Worm (Caenorhabditis elegans) whole organism, young adult: Measurements from ENCODE around the gene C54D1.7.

ENCODE experiments used
- F33H1.4 ChIP-seq: fragments of 200-800 bp; sonication (Bioruptor generic); IDR thresholded peaks from 2 replicates; pipeline ENCODE4 v1.3.6; 2022; ENCODE audit warnings: missing genetic modification reagents, missing genetic modification characterization, missing compliant biosample characterization
- K12H6.12 ChIP-seq: fragments of 200-800 bp; sonication (Bioruptor generic); optimal IDR thresholded peaks from 2 replicates; lab custom pipeline; 2018; ENCODE audit warnings: mild to moderate bottlenecking, missing genetic modification characterization, missing compliant biosample characterization
- Y67H2A.10 ChIP-seq: fragments of 200-800 bp; sonication (Bioruptor generic); conservative IDR thresholded peaks from 2 replicates; pipeline ENCODE4 v1.3.6; 2022; ENCODE audit warnings: missing genetic modification reagents, missing genetic modification characterization, missing compliant biosample characterization
- ceh-79 ChIP-seq: sonication (generic microtip); optimal IDR thresholded peaks from 2 replicates; lab custom pipeline; 2017; ENCODE audit warnings: mild to moderate bottlenecking, missing genetic modification characterization, missing compliant biosample characterization
- dpl-1 ChIP-seq: fragments of 150-350 bp; optimal IDR thresholded peaks from 2 replicates; lab custom pipeline; 2014; ENCODE audit warnings: missing biosample characterization, missing genetic modification reagents, missing genetic modification characterization
- gei-17 ChIP-seq: fragments of 200-800 bp; sonication (Bioruptor generic); optimal IDR thresholded peaks from 2 replicates; lab custom pipeline; 2018; ENCODE audit warnings: mild to moderate bottlenecking, missing genetic modification characterization, missing compliant biosample characterization
- hrde-1 ChIP-seq: sonication (generic microtip); optimal IDR thresholded peaks from 2 replicates; lab custom pipeline; 2016; ENCODE audit warnings: missing genetic modification characterization, mild to moderate bottlenecking, missing compliant biosample characterization, moderate library complexity, missing genotype, missing genetic modification reagents, borderline replicate concordance
- mcd-1 ChIP-seq: fragments of 200-800 bp; sonication (Bioruptor generic); IDR thresholded peaks from 2 replicates; pipeline ENCODE4 v1.3.6; 2022; ENCODE audit warnings: missing genetic modification reagents, missing genetic modification characterization, missing compliant biosample characterization
- nhr-80 ChIP-seq: sonication (generic microtip); optimal IDR thresholded peaks from 2 replicates; lab custom pipeline; 2016; ENCODE audit warnings: missing genetic modification characterization, missing compliant biosample characterization
- rec-8 ChIP-seq, 2 experiments: sonication (generic microtip); optimal IDR thresholded peaks; 2 replicates each; lab custom pipeline; 2016; ENCODE audit warnings: mild to moderate bottlenecking in 2 of 2, missing genetic modification characterization in 2 of 2, missing genetic modification reagents in 2 of 2, missing genotype in 2 of 2, missing biosample characterization in 1 of 2, missing compliant biosample characterization in 1 of 2, moderate library complexity in 1 of 2
- snpc-4 ChIP-seq, 5 experiments: fragments of 150-350 bp in 1 of 5; sonication (generic microtip) in 4 of 5; optimal IDR thresholded peaks; 2 replicates each; lab custom pipeline; 2014 to 2018; ENCODE audit warnings: missing genetic modification characterization in 5 of 5, missing biosample characterization in 3 of 5, antibody characterized with exemption in 2 of 5, mild to moderate bottlenecking in 2 of 5, missing compliant biosample characterization in 2 of 5, missing genotype in 2 of 5, moderate library complexity in 2 of 5, missing genetic modification reagents in 1 of 5
- tbx-9 ChIP-seq: sonication (generic microtip); optimal IDR thresholded peaks from 2 replicates; lab custom pipeline; 2016; ENCODE audit warnings: borderline replicate concordance, missing genetic modification characterization, inconsistent platforms, missing compliant biosample characterization
- unc-62 ChIP-seq: fragments of 150-350 bp; optimal IDR thresholded peaks from 2 replicates; lab custom pipeline; 2014; ENCODE audit warnings: missing biosample characterization, missing genetic modification reagents, missing genetic modification characterization
- ztf-26 ChIP-seq: sonication (generic microtip); optimal IDR thresholded peaks from 2 replicates; lab custom pipeline; 2017; ENCODE audit warnings: missing genetic modification characterization, missing compliant biosample characterization

ce11 chrX:7177341-7177740 is 21.5 kb upstream of the C54D1.7 start, which contains the start of gene F43E12.1:
- TF ChIP-seq ztf-26 (tag; lab: Kevin White, UChicago): no peak
- TF ChIP-seq gei-17 (GFP tag; lab: Kevin White, UChicago): no peak
- no peak for TF ChIP-seq nhr-80 (tag; lab: Kevin White, UChicago)
- TF ChIP-seq F33H1.4 (GFP tag; lab: Robert Waterston, UW): no peak
- TF ChIP-seq snpc-4 (GFP tag; optimal IDR thresholded peaks at IDR 0.05; lab: Kevin White, UChicago): no peak
- no peak for TF ChIP-seq snpc-4 (tag; optimal IDR thresholded peaks at IDR 0.05; lab: Kevin White, UChicago)
- TF ChIP-seq unc-62 (GFP tag; lab: Kevin White, UChicago): no peak
- TF ChIP-seq ceh-79: no peak
- no peak for TF ChIP-seq tbx-9 (tag; lab: Kevin White, UChicago)
- no peak for TF ChIP-seq K12H6.12 (tag; lab: Kevin White, UChicago)
- TF ChIP-seq hrde-1 (tag; lab: Kevin White, UChicago): no peak
- TF ChIP-seq Y67H2A.10 (GFP tag; lab: Robert Waterston, UW): no peak
- TF ChIP-seq rec-8 (tag; optimal IDR thresholded peaks at IDR 0.05; lab: Kevin White, UChicago): no peak
- no peak for TF ChIP-seq dpl-1 (GFP tag; lab: Kevin White, UChicago)
- no peak for TF ChIP-seq mcd-1 (GFP tag; lab: Robert Waterston, UW)
